Fruit fly (Drosophila melanogaster) whole organism, embryonic: ENCODE measurements around the gene CecA1.

Source experiments
- Asciz ChIP-seq: fragments of 200-800 bp; sonication (Bioruptor generic); optimal IDR thresholded peaks from 2 replicates; lab custom pipeline; 2017; ENCODE audit warnings: missing biosample characterization, mild to moderate bottlenecking, missing genetic modification characterization, missing genetic modification reagents
- Awh ChIP-seq: fragments of 200-800 bp; sonication (Bioruptor generic); IDR thresholded peaks from 2 replicates; pipeline ENCODE4, ENCODE4 v1.3.6; 2022; ENCODE audit warnings: missing biosample characterization, missing genetic modification characterization
- Bdp1 ChIP-seq: fragments of 200-800 bp; sonication (Bioruptor generic); optimal IDR thresholded peaks from 3 replicates; lab custom pipeline; 2016; ENCODE audit warnings: missing biosample characterization, missing genetic modification characterization
- CG10267 ChIP-seq: fragments of 200-800 bp; sonication (Bioruptor generic); optimal IDR thresholded peaks from 2 replicates; lab custom pipeline; 2018; ENCODE audit warnings: missing biosample characterization, mild to moderate bottlenecking, missing genetic modification characterization, moderate library complexity
- CG10959 ChIP-seq: fragments of 200-800 bp; sonication (Bioruptor generic); IDR thresholded peaks from 2 replicates; pipeline ENCODE4 v1.3.6; 2022; ENCODE audit warnings: missing biosample characterization, missing genetic modification characterization
- CG11398 ChIP-seq: fragments of 200-800 bp; sonication (Bioruptor generic); optimal IDR thresholded peaks from 2 replicates; lab custom pipeline; 2016; ENCODE audit warnings: missing biosample characterization, missing genetic modification characterization
- CG12299 ChIP-seq: fragments of 200-800 bp; sonication (Bioruptor generic); optimal IDR thresholded peaks from 2 replicates; lab custom pipeline; 2018; ENCODE audit warnings: missing biosample characterization, mild to moderate bottlenecking, missing genetic modification characterization
- CG1233 ChIP-seq: fragments of 200-800 bp; sonication (Bioruptor generic); optimal IDR thresholded peaks from 4 replicates; lab custom pipeline; 2018; ENCODE audit warnings: missing biosample characterization, mild to moderate bottlenecking, missing genetic modification characterization
- CG13424 ChIP-seq: fragments of 200-800 bp; sonication (Bioruptor generic); optimal IDR thresholded peaks from 2 replicates; lab custom pipeline; 2019; ENCODE audit warnings: missing biosample characterization, mild to moderate bottlenecking, missing genetic modification characterization, moderate library complexity
- CG14441 ChIP-seq: fragments of 200-800 bp; sonication (Bioruptor generic); IDR thresholded peaks from 2 replicates; pipeline ENCODE4 v1.3.6; 2022; ENCODE audit warnings: missing biosample characterization, missing genetic modification characterization
- CG14965 ChIP-seq: fragments of 200-800 bp; sonication (Bioruptor generic); optimal IDR thresholded peaks from 2 replicates; lab custom pipeline; 2016; ENCODE audit warnings: missing biosample characterization, missing genetic modification characterization, borderline replicate concordance
- CG15011 ChIP-seq: fragments of 200-800 bp; sonication (Bioruptor generic); optimal IDR thresholded peaks from 3 replicates; lab custom pipeline; 2018; ENCODE audit warnings: missing biosample characterization, mild to moderate bottlenecking, missing genetic modification characterization
- CG1529 ChIP-seq: fragments of 200-800 bp; sonication (Bioruptor generic); optimal IDR thresholded peaks from 3 replicates; lab custom pipeline; 2018; ENCODE audit warnings: missing biosample characterization, missing genetic modification characterization
- CG17912 ChIP-seq: fragments of 200-800 bp; sonication (Bioruptor generic); optimal IDR thresholded peaks from 2 replicates; lab custom pipeline; 2018; ENCODE audit warnings: missing biosample characterization, mild to moderate bottlenecking, missing genetic modification characterization
- CG31365 ChIP-seq: fragments of 200-800 bp; sonication (Bioruptor generic); optimal IDR thresholded peaks from 2 replicates; lab custom pipeline; 2018; ENCODE audit warnings: missing biosample characterization, mild to moderate bottlenecking, missing genetic modification characterization
- CG3847 ChIP-seq: fragments of 200-800 bp; sonication (Bioruptor generic); IDR thresholded peaks from 2 replicates; pipeline ENCODE4 v1.3.6; 2022; ENCODE audit warnings: missing biosample characterization, missing genetic modification characterization
- CG5245 ChIP-seq: fragments of 200-800 bp; sonication (Bioruptor generic); optimal IDR thresholded peaks from 3 replicates; lab custom pipeline; 2016; ENCODE audit warnings: missing biosample characterization, missing genetic modification characterization
- CG6683 ChIP-seq: fragments of 200-800 bp; sonication (Bioruptor generic); optimal IDR thresholded peaks from 2 replicates; lab custom pipeline; 2017; ENCODE audit warnings: missing biosample characterization, mild to moderate bottlenecking, missing genetic modification characterization, missing genetic modification reagents
- CG7987 ChIP-seq: fragments of 200-800 bp; sonication (Bioruptor generic); optimal IDR thresholded peaks from 2 replicates; lab custom pipeline; 2018; ENCODE audit warnings: missing biosample characterization, mild to moderate bottlenecking, missing genetic modification characterization, moderate library complexity
- CG8944 ChIP-seq: fragments of 200-800 bp; sonication (Bioruptor generic); optimal IDR thresholded peaks from 3 replicates; lab custom pipeline; 2016; ENCODE audit warnings: missing biosample characterization, missing genetic modification characterization
- Chrac-16 ChIP-seq: fragments of 200-800 bp; sonication (Bioruptor generic); optimal IDR thresholded peaks from 3 replicates; lab custom pipeline; 2016; ENCODE audit warnings: missing biosample characterization, missing genetic modification characterization
- ERR ChIP-seq: fragments of 200-800 bp; sonication (Bioruptor generic); optimal IDR thresholded peaks from 2 replicates; lab custom pipeline; 2016; ENCODE audit warnings: missing biosample characterization, missing genetic modification characterization
- Hand ChIP-seq: fragments of 200-800 bp; sonication (Bioruptor generic); optimal IDR thresholded peaks from 2 replicates; lab custom pipeline; 2017; ENCODE audit warnings: mild to moderate bottlenecking, missing biosample characterization, missing genetic modification reagents, missing genetic modification characterization
- Hr39 ChIP-seq: fragments of >200 bp; optimal IDR thresholded peaks from 2 replicates; lab custom pipeline; 2017
- Hr78 ChIP-seq, 2 experiments: fragments of 200-800 bp in 1 of 2; fragments of >200 bp in 1 of 2; sonication (Bioruptor generic) in 1 of 2; optimal IDR thresholded peaks; 2 replicates each; lab custom pipeline; 2017 to 2019; ENCODE audit warnings: missing biosample characterization in 2 of 2, missing genetic modification characterization in 2 of 2, mild to moderate bottlenecking in 1 of 2, moderate library complexity in 1 of 2
- Hsf ChIP-seq: fragments of 200-800 bp; sonication (Bioruptor generic); optimal IDR thresholded peaks from 3 replicates; lab custom pipeline; 2016; ENCODE audit warnings: missing biosample characterization, missing genetic modification characterization
- MBD-R2 ChIP-seq: fragments of 200-800 bp; sonication (Bioruptor generic); IDR thresholded peaks from 2 replicates; pipeline ENCODE4 v1.3.6; 2022; ENCODE audit warnings: missing biosample characterization, missing genetic modification characterization
- Med ChIP-seq: fragments of 200-800 bp; sonication (Bioruptor generic); peaks from one replicate; lab custom pipeline; 2016; ENCODE audit warnings: missing biosample characterization, missing genetic modification characterization, mild to moderate bottlenecking, inconsistent platforms, moderate library complexity
- NFAT ChIP-seq: fragments of 200-800 bp; sonication (Bioruptor generic); IDR thresholded peaks from 2 replicates; pipeline ENCODE4 v1.3.6; 2022; ENCODE audit warnings: missing biosample characterization, missing genetic modification characterization
- Oaz ChIP-seq: fragments of 200-800 bp; sonication (Bioruptor generic); IDR thresholded peaks from 2 replicates; pipeline ENCODE4 v1.3.6; 2022; ENCODE audit warnings: missing biosample characterization, missing genetic modification characterization
- Ptx1 ChIP-seq: fragments of 200-800 bp; sonication (Bioruptor generic); IDR thresholded peaks from 2 replicates; pipeline ENCODE4 v1.3.6; 2022; ENCODE audit warnings: missing biosample characterization, missing genetic modification characterization
- Side ChIP-seq: fragments of 200-800 bp; sonication (Bioruptor generic); optimal IDR thresholded peaks from 2 replicates; lab custom pipeline; 2016; ENCODE audit warnings: missing biosample characterization, missing genetic modification characterization
- Sry-δ ChIP-seq: fragments of 200-800 bp; sonication (Bioruptor generic); optimal IDR thresholded peaks from 2 replicates; lab custom pipeline; 2016; ENCODE audit warnings: missing biosample characterization, missing genetic modification characterization
- Taf1 ChIP-seq: fragments of 200-800 bp; sonication (Bioruptor generic); IDR thresholded peaks from 2 replicates; pipeline ENCODE4 v1.3.6; 2022; ENCODE audit warnings: missing biosample characterization, missing genetic modification characterization
- Xbp1 ChIP-seq: fragments of 200-800 bp; sonication (Bioruptor generic); optimal IDR thresholded peaks from 3 replicates; lab custom pipeline; 2016; ENCODE audit warnings: missing biosample characterization, mild to moderate bottlenecking, missing genetic modification characterization
- dimm ChIP-seq: fragments of 200-800 bp; sonication (Bioruptor generic); IDR thresholded peaks from 2 replicates; pipeline ENCODE4 v1.3.6; 2022; ENCODE audit warnings: missing biosample characterization, missing genetic modification characterization
- exex ChIP-seq: fragments of 200-800 bp; sonication (Bioruptor generic); optimal IDR thresholded peaks from 4 replicates; lab custom pipeline; 2018; ENCODE audit warnings: missing biosample characterization, mild to moderate bottlenecking, missing genetic modification characterization, moderate library complexity
- grau ChIP-seq: fragments of 200-800 bp; optimal IDR thresholded peaks from 3 replicates; lab custom pipeline; 2019; ENCODE audit warnings: missing biosample characterization, mild to moderate bottlenecking, missing genetic modification characterization, moderate library complexity
- ind ChIP-seq: fragments of 200-800 bp; sonication (Bioruptor generic); optimal IDR thresholded peaks from 3 replicates; lab custom pipeline; 2016; ENCODE audit warnings: missing biosample characterization, missing genetic modification characterization
- inv ChIP-seq: fragments of 200-800 bp; sonication (Bioruptor generic); IDR thresholded peaks from 2 replicates; pipeline ENCODE4 v1.3.6; 2022; ENCODE audit warnings: missing biosample characterization, missing genetic modification characterization; ENCODE audit not compliant: partially characterized antibody
- lola ChIP-seq, 3 experiments: fragments of >200 bp in 2 of 3; fragments of 200-800 bp in 1 of 3; sonication (Bioruptor generic) in 1 of 3; optimal IDR thresholded peaks; 2 replicates each; lab custom pipeline; 2017 to 2019; ENCODE audit warnings: missing biosample characterization in 3 of 3, missing genetic modification characterization in 3 of 3, mild to moderate bottlenecking in 1 of 3, moderate library complexity in 1 of 3
- maf-S ChIP-seq: fragments of 200-800 bp; sonication (Bioruptor generic); optimal IDR thresholded peaks from 2 replicates; lab custom pipeline; 2016; ENCODE audit warnings: missing biosample characterization, missing genetic modification characterization
- pb ChIP-seq: fragments of 200-800 bp; sonication (Bioruptor generic); optimal IDR thresholded peaks from 3 replicates; lab custom pipeline; 2016; ENCODE audit warnings: missing biosample characterization, missing genetic modification characterization
- phol ChIP-seq: fragments of 200-800 bp; sonication (Bioruptor generic); optimal IDR thresholded peaks from 3 replicates; lab custom pipeline; 2018; ENCODE audit warnings: missing biosample characterization, mild to moderate bottlenecking, missing genetic modification characterization, moderate library complexity
- sc ChIP-seq, 3 experiments: fragments of >200 bp in 2 of 3; fragments of 200-800 bp in 1 of 3; sonication (Bioruptor generic) in 1 of 3; optimal IDR thresholded peaks; 2 replicates in 2 of 3; 3 replicates in 1 of 3; lab custom pipeline; 2017; ENCODE audit warnings: mild to moderate bottlenecking in 1 of 3, missing biosample characterization in 1 of 3, missing genetic modification characterization in 1 of 3, missing genetic modification reagents in 1 of 3
- sd ChIP-seq: fragments of 200-800 bp; sonication (Bioruptor generic); optimal IDR thresholded peaks from 3 replicates; lab custom pipeline; 2018; ENCODE audit warnings: missing biosample characterization, mild to moderate bottlenecking, missing genetic modification characterization, moderate library complexity
- sisA ChIP-seq: fragments of 200-800 bp; sonication (Bioruptor generic); IDR thresholded peaks from 2 replicates; pipeline ENCODE4 v1.3.6; 2022; ENCODE audit warnings: missing biosample characterization, missing genetic modification characterization
- sob ChIP-seq: fragments of 200-800 bp; sonication (Bioruptor generic); IDR thresholded peaks from 2 replicates; pipeline ENCODE4 v1.3.6; 2022; ENCODE audit warnings: missing biosample characterization, missing genetic modification characterization
- ssp ChIP-seq: fragments of 200-800 bp; sonication (Bioruptor generic); IDR thresholded peaks from 2 replicates; pipeline ENCODE4 v1.3.6; 2022; ENCODE audit warnings: missing biosample characterization, missing genetic modification characterization
- trem ChIP-seq: fragments of 200-800 bp; optimal IDR thresholded peaks from 3 replicates; lab custom pipeline; 2019; ENCODE audit warnings: missing biosample characterization, mild to moderate bottlenecking, missing genetic modification characterization, moderate library complexity

The CecA1 gene

dm6 chr3R:30195606-30196049 lies 15.0 kb upstream of the CecA1 start (continued):
- peak; percentile 6 for TF ChIP-seq CG5245
- TF ChIP-seq ERR (GFP tag; lab: Kevin White, UChicago) = peak; percentile 11
- peak in 1 of 2 experiments; percentile 4 for TF ChIP-seq Hr78 (GFP tag; optimal IDR thresholded peaks at IDR 0.05; lab: Kevin White, UChicago)
- no peak for TF ChIP-seq Hr39 (lab: Kevin White, UChicago)
- TF ChIP-seq Side (GFP tag; lab: Kevin White, UChicago) = peak; percentile 5
- TF ChIP-seq CG1233 (GFP tag; lab: Kevin White, UChicago) = no peak
- TF ChIP-seq sisA (GFP tag; lab: Robert Waterston, UW) = no peak
- peak; percentile 58 for TF ChIP-seq CG31365 (tag; lab: Kevin White, UChicago)
- peak; percentile 55 for TF ChIP-seq grau (tag; lab: Kevin White, UChicago)
- TF ChIP-seq phol = peak; percentile 10
- 0 out of 2 replicates have a peak, but pooled peaks have one; percentile 14 for TF ChIP-seq Oaz
- no peak for TF ChIP-seq inv
- TF ChIP-seq Hand (GFP tag; lab: Kevin White, UChicago) = no peak
- TF ChIP-seq CG14441 (GFP tag; lab: Robert Waterston, UW) = peak; percentile 46; the same call in 1 of the 2 replicates
- TF ChIP-seq CG10267 (tag; lab: Kevin White, UChicago) = no peak
- peak; percentile 41 for TF ChIP-seq ind
- TF ChIP-seq Bdp1 (GFP tag; lab: Kevin White, UChicago) = no peak
- TF ChIP-seq Ptx1 (GFP tag; lab: Robert Waterston, UW) = peak; percentile 70
- TF ChIP-seq CG8944 (GFP tag; lab: Kevin White, UChicago) = peak; percentile 47
- no peak for TF ChIP-seq Asciz (GFP tag; lab: Kevin White, UChicago)
- TF ChIP-seq Med (GFP tag; lab: Kevin White, UChicago) = peak; percentile 86
- TF ChIP-seq CG15011 (GFP tag; lab: Kevin White, UChicago) = no peak
- no peak for TF ChIP-seq ssp (GFP tag; lab: Robert Waterston, UW)
- TF ChIP-seq CG17912 (GFP tag; lab: Kevin White, UChicago) = no peak
- TF ChIP-seq CG11398 (GFP tag; lab: Kevin White, UChicago) = peak; percentile 16
- TF ChIP-seq CG12299 (tag; lab: Kevin White, UChicago) = no peak
- peak; percentile 46 for TF ChIP-seq Hsf (GFP tag; lab: Kevin White, UChicago)
- peak; percentile 63 for TF ChIP-seq CG3847 (GFP tag; lab: Robert Waterston, UW)
- TF ChIP-seq sc (optimal IDR thresholded peaks at IDR 0.05; lab: Kevin White, UChicago) = no peak
- no peak for TF ChIP-seq sc (GFP tag; optimal IDR thresholded peaks at IDR 0.05; lab: Kevin White, UChicago)
- TF ChIP-seq Taf1 = peak; percentile 21; the same call in 1 of the 2 replicates
- peak; percentile 74 for TF ChIP-seq NFAT (GFP tag; lab: Robert Waterston, UW)
- peak; percentile 5 for TF ChIP-seq Sry-δ (GFP tag; lab: Kevin White, UChicago)
- TF ChIP-seq CG7987 (GFP tag; lab: Kevin White, UChicago) = peak; percentile 36
- TF ChIP-seq CG6683 = peak; percentile 10
- peak; percentile 30 for TF ChIP-seq Chrac-16 (GFP tag; lab: Kevin White, UChicago)
- peak; percentile 26 for TF ChIP-seq exex
- no peak for TF ChIP-seq CG10959
- no peak for TF ChIP-seq maf-S
- no peak for TF ChIP-seq pb (GFP tag; lab: Kevin White, UChicago)
- TF ChIP-seq MBD-R2 (GFP tag; lab: Robert Waterston, UW) = peak; percentile 66
- 0 out of 2 replicates have a peak, but pooled peaks have one; percentile 5 for TF ChIP-seq Awh (GFP tag; lab: Robert Waterston, UW)
- peak; percentile 62 for TF ChIP-seq Xbp1 (GFP tag; lab: Kevin White, UChicago)
- TF ChIP-seq dimm = no peak
- TF ChIP-seq trem = no peak
- TF ChIP-seq sob (GFP tag; lab: Robert Waterston, UW) = peak; percentile 68
- peak; percentile 5 for TF ChIP-seq sd (tag; lab: Kevin White, UChicago)
- TF ChIP-seq lola (GFP tag; optimal IDR thresholded peaks at IDR 0.05; lab: Kevin White, UChicago) = no peak
- peak; percentile 53 for TF ChIP-seq CG13424 (tag; lab: Kevin White, UChicago)
- no peak for TF ChIP-seq CG14965
- no peak for TF ChIP-seq CG1529 (GFP tag; lab: Kevin White, UChicago)
